Worm (Caenorhabditis elegans) whole organism, L1 larva: Measurements from ENCODE around the gene sand-1.

Experiments used
- C04F5.9 ChIP-seq: sonication (generic microtip); optimal IDR thresholded peaks from 2 replicates; lab custom pipeline; 2016; ENCODE audit warnings: missing genetic modification characterization, missing compliant biosample characterization
- C16A3.4 ChIP-seq: fragments of 150-350 bp; optimal IDR thresholded peaks from 2 replicates; lab custom pipeline; 2014; ENCODE audit warnings: missing biosample characterization, missing genetic modification characterization
- C34B4.2 ChIP-seq: sonication (generic microtip); optimal IDR thresholded peaks from 2 replicates; lab custom pipeline; 2017; ENCODE audit warnings: mild to moderate bottlenecking, missing genetic modification characterization, missing compliant biosample characterization
- F16B12.6 ChIP-seq: fragments of 150-350 bp; optimal IDR thresholded peaks from 2 replicates; lab custom pipeline; 2014; ENCODE audit warnings: missing biosample characterization, missing genetic modification characterization
- Y116A8C.19 ChIP-seq: sonication (generic microtip); optimal IDR thresholded peaks from 2 replicates; lab custom pipeline; 2016; ENCODE audit warnings: missing compliant biosample characterization, missing genetic modification characterization, borderline replicate concordance
- aha-1 ChIP-seq: fragments of 150-350 bp; optimal IDR thresholded peaks from 2 replicates; lab custom pipeline; 2014; ENCODE audit warnings: missing biosample characterization, missing genetic modification characterization
- alr-1 ChIP-seq: fragments of 200-800 bp; sonication (Bioruptor generic); optimal IDR thresholded peaks from 2 replicates; lab custom pipeline; 2018; ENCODE audit warnings: borderline replicate concordance, mild to moderate bottlenecking, missing genetic modification characterization, missing compliant biosample characterization
- aly-2 ChIP-seq: fragments of 150-350 bp; optimal IDR thresholded peaks from 2 replicates; lab custom pipeline; 2014; ENCODE audit warnings: missing biosample characterization, missing genetic modification characterization
- ceh-63 ChIP-seq: fragments of 200-800 bp; sonication (Bioruptor generic); optimal IDR thresholded peaks from 2 replicates; lab custom pipeline; 2018; ENCODE audit warnings: mild to moderate bottlenecking, missing genetic modification characterization, missing compliant biosample characterization
- ceh-8 ChIP-seq: fragments of 200-800 bp; sonication (Bioruptor generic); optimal IDR thresholded peaks from 2 replicates; lab custom pipeline; 2018; ENCODE audit warnings: mild to moderate bottlenecking, missing genetic modification characterization, moderate library complexity, missing compliant biosample characterization
- efl-3 ChIP-seq: fragments of 200-800 bp; sonication (Bioruptor generic); optimal IDR thresholded peaks from 2 replicates; lab custom pipeline; 2018; ENCODE audit warnings: mild to moderate bottlenecking, missing genetic modification characterization, missing compliant biosample characterization
- elt-2 ChIP-seq: sonication (generic microtip); optimal IDR thresholded peaks from 2 replicates; lab custom pipeline; 2016; ENCODE audit warnings: missing genetic modification characterization, mild to moderate bottlenecking, inconsistent platforms, missing compliant biosample characterization, missing genetic modification reagents
- fkh-4 ChIP-seq: sonication (generic microtip); optimal IDR thresholded peaks from 2 replicates; lab custom pipeline; 2016; ENCODE audit warnings: missing compliant biosample characterization, missing genetic modification characterization, borderline replicate concordance
- grh-1 ChIP-seq: fragments of 200-800 bp; sonication (Bioruptor generic); IDR thresholded peaks from 2 replicates; pipeline ENCODE4 v1.3.6; 2022; ENCODE audit warnings: missing genetic modification reagents, missing genetic modification characterization, missing compliant biosample characterization
- hlh-4 ChIP-seq: sonication (generic microtip); optimal IDR thresholded peaks from 2 replicates; lab custom pipeline; 2016; ENCODE audit warnings: mild to moderate bottlenecking, missing genetic modification characterization, missing compliant biosample characterization
- hpl-2 ChIP-seq: fragments of 150-350 bp; optimal IDR thresholded peaks from 2 replicates; lab custom pipeline; 2014; ENCODE audit warnings: missing biosample characterization, missing genetic modification reagents, missing genetic modification characterization
- irx-1 ChIP-seq: sonication (generic microtip); optimal IDR thresholded peaks from 2 replicates; lab custom pipeline; 2016; ENCODE audit warnings: missing genetic modification characterization, missing compliant biosample characterization
- lin-13 ChIP-seq: fragments of 150-350 bp; optimal IDR thresholded peaks from 2 replicates; lab custom pipeline; 2014; ENCODE audit warnings: missing biosample characterization, missing genetic modification reagents, missing genetic modification characterization
- lin-14 ChIP-seq: fragments of 200-800 bp; sonication (Bioruptor generic); optimal IDR thresholded peaks from 2 replicates; lab custom pipeline; 2018; ENCODE audit warnings: mild to moderate bottlenecking, missing genetic modification characterization, moderate library complexity, missing compliant biosample characterization
- lin-15B ChIP-seq: fragments of 150-350 bp; sonication (generic microtip); optimal IDR thresholded peaks from 3 replicates; lab custom pipeline; 2014; ENCODE audit warnings: missing biosample characterization, missing genetic modification characterization
- lin-39 ChIP-seq: fragments of 150-350 bp; optimal IDR thresholded peaks from 2 replicates; lab custom pipeline; 2014; ENCODE audit warnings: missing biosample characterization, missing genetic modification reagents, missing genetic modification characterization
- lir-3 ChIP-seq: sonication (generic microtip); optimal IDR thresholded peaks from 2 replicates; lab custom pipeline; 2016; ENCODE audit warnings: mild to moderate bottlenecking, missing genetic modification characterization, moderate library complexity, missing compliant biosample characterization; ENCODE audit not compliant: poor library complexity
- lsy-2 ChIP-seq, 2 experiments: fragments of 150-350 bp; optimal IDR thresholded peaks; 2 replicates each; lab custom pipeline; 2014; ENCODE audit warnings: missing biosample characterization in 2 of 2, missing genetic modification characterization in 2 of 2
- mab-9 ChIP-seq: fragments of 200-800 bp; sonication (Bioruptor generic); IDR thresholded peaks from 2 replicates; pipeline ENCODE4 v1.3.6; 2022; ENCODE audit warnings: missing genetic modification reagents, missing genetic modification characterization, missing compliant biosample characterization
- mdl-1 ChIP-seq, 2 experiments: fragments of 150-350 bp; optimal IDR thresholded peaks; 2 replicates each; lab custom pipeline; 2014 to 2017; ENCODE audit warnings: missing biosample characterization in 2 of 2, missing genetic modification characterization in 2 of 2, inconsistent platforms in 1 of 2
- mef-2 ChIP-seq: fragments of 150-350 bp; optimal IDR thresholded peaks from 2 replicates; lab custom pipeline; 2014; ENCODE audit warnings: missing biosample characterization, missing genetic modification characterization
- mep-1 ChIP-seq: fragments of 150-350 bp; optimal IDR thresholded peaks from 2 replicates; lab custom pipeline; 2014; ENCODE audit warnings: missing biosample characterization, missing genetic modification characterization
- nhr-12 ChIP-seq: sonication (generic microtip); optimal IDR thresholded peaks from 2 replicates; lab custom pipeline; 2017; ENCODE audit warnings: missing biosample characterization, missing genetic modification characterization
- nhr-20 ChIP-seq: sonication (generic microtip); optimal IDR thresholded peaks from 2 replicates; lab custom pipeline; 2016; ENCODE audit warnings: mild to moderate bottlenecking, missing genetic modification characterization, missing compliant biosample characterization
- nhr-237 ChIP-seq: fragments of 150-350 bp; optimal IDR thresholded peaks from 2 replicates; lab custom pipeline; 2014; ENCODE audit warnings: missing biosample characterization, missing genetic modification characterization
- nhr-28 ChIP-seq: fragments of 150-350 bp; optimal IDR thresholded peaks from 2 replicates; lab custom pipeline; 2014; ENCODE audit warnings: missing biosample characterization, missing genetic modification characterization
- nhr-47 ChIP-seq: sonication (generic microtip); optimal IDR thresholded peaks from 2 replicates; lab custom pipeline; 2016; ENCODE audit warnings: mild to moderate bottlenecking, missing genetic modification characterization, moderate library complexity, missing compliant biosample characterization
- nhr-71 ChIP-seq: sonication (generic microtip); optimal IDR thresholded peaks from 2 replicates; lab custom pipeline; 2016; ENCODE audit warnings: mild to moderate bottlenecking, missing genetic modification characterization, moderate library complexity, missing compliant biosample characterization
- nhr-76 ChIP-seq: sonication (generic microtip); optimal IDR thresholded peaks from 2 replicates; lab custom pipeline; 2017; ENCODE audit warnings: missing biosample characterization, missing genetic modification characterization
- nhr-84 ChIP-seq: sonication (generic microtip); optimal IDR thresholded peaks from 2 replicates; lab custom pipeline; 2017; ENCODE audit warnings: missing biosample characterization, missing genetic modification characterization
- nhr-85 ChIP-seq: sonication (generic microtip); peaks from one replicate; lab custom pipeline; 2016; ENCODE audit warnings: missing genetic modification characterization, inconsistent platforms, missing compliant biosample characterization
- nhr-90 ChIP-seq: sonication (generic microtip); optimal IDR thresholded peaks from 2 replicates; lab custom pipeline; 2016; ENCODE audit warnings: mild to moderate bottlenecking, missing genetic modification characterization, missing compliant biosample characterization; ENCODE audit not compliant: poor library complexity
- pag-3 ChIP-seq: sonication (generic microtip); optimal IDR thresholded peaks from 2 replicates; lab custom pipeline; 2017; ENCODE audit warnings: missing genetic modification characterization, mild to moderate bottlenecking, missing compliant biosample characterization, antibody characterized with exemption, borderline replicate concordance; ENCODE audit not compliant: insufficient read depth
- pqm-1 ChIP-seq: sonication (generic microtip); optimal IDR thresholded peaks from 3 replicates; lab custom pipeline; 2017; ENCODE audit warnings: missing biosample characterization, missing genetic modification characterization
- skn-1 ChIP-seq: fragments of 150-350 bp; optimal IDR thresholded peaks from 2 replicates; lab custom pipeline; 2014; ENCODE audit warnings: missing biosample characterization, missing genetic modification characterization
- snpc-4 ChIP-seq: fragments of 150-350 bp; optimal IDR thresholded peaks from 2 replicates; lab custom pipeline; 2014; ENCODE audit warnings: missing biosample characterization, missing genetic modification characterization
- snu-23 ChIP-seq: sonication (generic microtip); optimal IDR thresholded peaks from 2 replicates; lab custom pipeline; 2016; ENCODE audit warnings: missing genetic modification characterization, missing compliant biosample characterization
- sptf-1 ChIP-seq: fragments of 150-350 bp; optimal IDR thresholded peaks from 2 replicates; lab custom pipeline; 2014; ENCODE audit warnings: missing biosample characterization, missing genetic modification characterization
- sup-37 ChIP-seq: fragments of 200-800 bp; sonication (Bioruptor generic); optimal IDR thresholded peaks from 2 replicates; lab custom pipeline; 2018; ENCODE audit warnings: mild to moderate bottlenecking, missing genetic modification characterization, missing compliant biosample characterization
- swsn-7 ChIP-seq: sonication (generic microtip); optimal IDR thresholded peaks from 2 replicates; lab custom pipeline; 2016; ENCODE audit warnings: missing genetic modification characterization, missing compliant biosample characterization
- tbx-2 ChIP-seq: sonication (generic microtip); optimal IDR thresholded peaks from 2 replicates; lab custom pipeline; 2016; ENCODE audit warnings: missing genetic modification characterization, missing compliant biosample characterization
- tlp-1 ChIP-seq: fragments of 150-350 bp; optimal IDR thresholded peaks from 2 replicates; lab custom pipeline; 2014; ENCODE audit warnings: missing biosample characterization, missing genetic modification characterization
- unc-62 ChIP-seq: fragments of 150-350 bp; optimal IDR thresholded peaks from 2 replicates; lab custom pipeline; 2014; ENCODE audit warnings: missing biosample characterization, missing genetic modification reagents, missing genetic modification characterization
- unc-86 ChIP-seq: sonication (generic microtip); optimal IDR thresholded peaks from 2 replicates; lab custom pipeline; 2016; ENCODE audit warnings: missing genetic modification characterization, missing compliant biosample characterization
- unc-98 ChIP-seq: fragments of 200-800 bp; sonication (Bioruptor generic); IDR thresholded peaks from 2 replicates; pipeline ENCODE4 v1.3.6; 2022; ENCODE audit warnings: missing genetic modification characterization, missing compliant biosample characterization
- vab-15 ChIP-seq: sonication (generic microtip); optimal IDR thresholded peaks from 2 replicates; lab custom pipeline; 2017; ENCODE audit warnings: missing genotype, mild to moderate bottlenecking, missing genetic modification characterization, missing compliant biosample characterization
- xbp-1 ChIP-seq: sonication (generic microtip); optimal IDR thresholded peaks from 2 replicates; lab custom pipeline; 2016; ENCODE audit warnings: missing genetic modification characterization, missing compliant biosample characterization
- zag-1 ChIP-seq: fragments of 150-350 bp; optimal IDR thresholded peaks from 2 replicates; lab custom pipeline; 2014; ENCODE audit warnings: missing biosample characterization, missing genetic modification characterization

Gene sand-1

DNA sequence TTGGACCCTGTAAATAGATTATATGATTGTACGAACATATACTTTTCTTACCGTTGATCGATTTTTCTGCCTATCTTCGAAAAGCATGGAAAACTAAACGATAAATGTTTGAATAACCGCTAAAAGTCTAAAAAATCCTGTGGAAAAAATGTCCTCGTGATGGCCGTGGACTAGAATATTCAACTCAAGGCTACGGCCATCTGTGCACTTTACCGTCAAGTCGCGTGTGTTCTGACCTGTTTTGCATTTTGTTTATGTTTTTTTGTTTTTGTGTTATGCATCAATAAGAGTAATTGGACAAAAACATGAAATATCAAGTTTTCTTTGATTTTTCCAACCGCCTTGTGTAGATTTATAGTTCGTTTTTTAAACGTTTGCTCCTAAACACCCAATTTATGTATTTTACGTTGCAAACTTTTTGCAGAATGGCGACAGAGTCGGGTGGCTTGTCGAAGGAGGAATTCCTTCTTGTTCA, 2.5 kb upstream of the sand-1 start, which contains the start of the genes hda-6 and F41H10.4:
Gene hda-6, minus strand, starts transcription at position 172 of the 475 bp plus-strand sequence.
Gene F41H10.4, plus strand, starts transcription at position 425 of the 475 bp plus-strand sequence.
- peak; percentile 86 for TF ChIP-seq nhr-85 (tag; lab: Kevin White, UChicago)
- TF ChIP-seq F16B12.6 (tag; lab: Kevin White, UChicago), result peak; percentile 88
- TF ChIP-seq fkh-4 (tag; lab: Kevin White, UChicago), result peak; percentile 85
- TF ChIP-seq mep-1 (tag; lab: Kevin White, UChicago), result peak; percentile 93
- TF ChIP-seq nhr-20, result peak; percentile 79
- TF ChIP-seq vab-15 (tag; lab: Kevin White, UChicago), result no peak
- TF ChIP-seq nhr-71 (tag; lab: Kevin White, UChicago), result peak; percentile 90
- TF ChIP-seq snu-23 (GFP tag; lab: Kevin White, UChicago), result peak; percentile 90
- TF ChIP-seq nhr-12, result no peak
- peak; percentile 96 for TF ChIP-seq lir-3 (tag; lab: Kevin White, UChicago)
- TF ChIP-seq tbx-2 (tag; lab: Kevin White, UChicago), result peak; percentile 88
- no peak for TF ChIP-seq C34B4.2
- TF ChIP-seq irx-1, result peak; percentile 86
- TF ChIP-seq zag-1 (tag; lab: Kevin White, UChicago), result no peak
- TF ChIP-seq aha-1, result no peak
- no peak for TF ChIP-seq hlh-4
- peak; percentile 79 for TF ChIP-seq swsn-7 (tag; lab: Kevin White, UChicago)
- TF ChIP-seq sptf-1 (tag; lab: Kevin White, UChicago), result no peak
- TF ChIP-seq mab-9, result peak; percentile 64; the same call in 1 of the 2 replicates
- TF ChIP-seq unc-98, result peak; percentile 59; the same call in 1 of the 2 replicates
- TF ChIP-seq sup-37 (GFP tag; lab: Kevin White, UChicago), result no peak
- TF ChIP-seq alr-1 (tag; lab: Kevin White, UChicago), result no peak
- peak; percentile 87 for TF ChIP-seq lsy-2 (tag; optimal IDR thresholded peaks at IDR 0.05; lab: Kevin White, UChicago)
- TF ChIP-seq nhr-28 (tag; lab: Kevin White, UChicago), result no peak
- no peak for TF ChIP-seq tlp-1 (tag; lab: Kevin White, UChicago)
- no peak for TF ChIP-seq ceh-8
- no peak for TF ChIP-seq ceh-63 (GFP tag; lab: Kevin White, UChicago)
- peak; percentile 31 for TF ChIP-seq lin-39 (tag; lab: Kevin White, UChicago)
- peak; percentile 87 for TF ChIP-seq xbp-1 (tag; lab: Kevin White, UChicago)
- peak; percentile 40 for TF ChIP-seq C04F5.9
- TF ChIP-seq pag-3 (tag; lab: Kevin White, UChicago), result no peak
- TF ChIP-seq mdl-1 (tag; optimal IDR thresholded peaks at IDR 0.05; lab: Kevin White, UChicago), result peak in 1 of 2 experiments; percentile 72
- TF ChIP-seq lin-14 (GFP tag; lab: Kevin White, UChicago), result peak; percentile 88
- TF ChIP-seq nhr-47 (tag; lab: Kevin White, UChicago), result peak; percentile 86
- no peak for TF ChIP-seq skn-1
- no peak for TF ChIP-seq nhr-84 (tag; lab: Kevin White, UChicago)
- peak; percentile 43 for TF ChIP-seq lin-13 (GFP tag; lab: Kevin White, UChicago)
- TF ChIP-seq pqm-1 (tag; lab: Kevin White, UChicago), result no peak
- peak; percentile 66 for TF ChIP-seq lin-15B (tag; lab: Kevin White, UChicago)
- TF ChIP-seq Y116A8C.19 (tag; lab: Kevin White, UChicago), result peak; percentile 27
- TF ChIP-seq mef-2 (tag; lab: Kevin White, UChicago), result peak; percentile 15
- peak; percentile 76 for TF ChIP-seq snpc-4 (tag; lab: Kevin White, UChicago)
- peak; percentile 83 for TF ChIP-seq nhr-90
- TF ChIP-seq hpl-2 (GFP tag; lab: Kevin White, UChicago), result peak; percentile 2
- no peak for TF ChIP-seq efl-3 (GFP tag; lab: Kevin White, UChicago)
- TF ChIP-seq C16A3.4 (tag; lab: Kevin White, UChicago), result peak; percentile 71
- no peak for TF ChIP-seq nhr-76 (tag; lab: Kevin White, UChicago)
- peak; percentile 72 for TF ChIP-seq unc-86 (tag; lab: Kevin White, UChicago)
- peak; percentile 71 for TF ChIP-seq grh-1
- TF ChIP-seq unc-62 (GFP tag; lab: Kevin White, UChicago), result no peak
- no peak for TF ChIP-seq aly-2 (tag; lab: Kevin White, UChicago)
- peak; percentile 57 for TF ChIP-seq elt-2 (tag; lab: Kevin White, UChicago)
- TF ChIP-seq nhr-237, result no peak
